Fruit fly (Drosophila melanogaster): ENCODE data around the gene mRpS31.

DNA sequence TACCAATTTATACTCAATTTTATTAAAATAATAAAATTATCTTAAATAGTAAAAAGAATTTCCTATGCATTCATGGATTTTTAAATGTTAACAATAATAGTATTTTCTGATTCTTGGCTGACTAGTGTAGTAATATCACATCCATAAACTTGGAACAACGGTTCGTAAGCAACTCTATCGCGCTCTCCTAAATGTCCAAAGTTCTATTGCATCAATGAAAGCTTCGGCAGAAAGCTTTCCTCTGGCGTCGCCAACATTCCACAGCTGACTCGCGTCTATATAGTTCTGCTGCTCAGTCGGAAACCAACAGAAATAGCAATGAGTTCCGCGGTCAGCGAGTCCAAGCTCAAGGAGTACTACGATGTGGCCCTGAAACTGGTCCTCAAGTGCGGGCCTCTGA lies 28.2 kb upstream of the mRpS31 start, which contains the start of gene CG17029:
- TF ChIP-seq CG6808 (GFP tag; optimal IDR thresholded peaks at IDR 0.05) (no peak), Hr38 (GFP tag; optimal IDR thresholded peaks at IDR 0.05) (no peak), CG8119 (GFP tag; IDR thresholded peaks at IDR 0.05) (no peak), lz (GFP tag; optimal IDR thresholded peaks at IDR 0.05) (no peak), Gug (GFP tag; IDR thresholded peaks at IDR 0.05) (no peak), OdsH (GFP tag; optimal IDR thresholded peaks at IDR 0.05) (no peak), CG11762 (GFP tag; optimal IDR thresholded peaks at IDR 0.05; ENCODE audit: insufficient read depth) (no peak), vri (GFP tag; optimal IDR thresholded peaks at IDR 0.05) (no peak), CG10631 (GFP tag; optimal IDR thresholded peaks at IDR 0.05) (no peak)

All from whole organism, prepupa.